Worm (Caenorhabditis elegans): ENCODE measurements around the gene bmy-1.

Gene bmy-1

ce11 chrII:5378239-5378521, 19.7 kb downstream of the bmy-1 start:
- TF ChIP-seq hmg-1.1 (GFP tag; IDR thresholded peaks at IDR 0.05): no peak
- TF ChIP-seq nhr-28 (tag; optimal IDR thresholded peaks at IDR 0.05): peak; percentile 44
- no peak for TF ChIP-seq ceh-62 (tag; optimal IDR thresholded peaks at IDR 0.05)
- no peak for TF ChIP-seq madf-9 (GFP tag; conservative IDR thresholded peaks at IDR 0.05)
- no peak for TF ChIP-seq dve-1 (tag; optimal IDR thresholded peaks at IDR 0.05; ENCODE audit: insufficient read depth)
- peak; percentile 50 for TF ChIP-seq hlh-30 (tag; optimal IDR thresholded peaks at IDR 0.05; ENCODE audit: insufficient read depth)
- peak in 1 of 2 experiments; percentile 11 for TF ChIP-seq lsy-2 (tag; optimal IDR thresholded peaks at IDR 0.05)
- TF ChIP-seq nhr-42 (GFP tag; IDR thresholded peaks at IDR 0.05): no peak
- peak; percentile 1 for TF ChIP-seq hlh-11 (tag; optimal IDR thresholded peaks at IDR 0.05)
- TF ChIP-seq unc-62 (GFP tag; optimal IDR thresholded peaks at IDR 0.05 in 1 of 2): peak in 1 of 2 experiments; percentile 49
- TF ChIP-seq unc-62 (tag; optimal IDR thresholded peaks at IDR 0.05): no peak
- no peak for TF ChIP-seq lin-13 (GFP tag; optimal IDR thresholded peaks at IDR 0.05)

DNA sequence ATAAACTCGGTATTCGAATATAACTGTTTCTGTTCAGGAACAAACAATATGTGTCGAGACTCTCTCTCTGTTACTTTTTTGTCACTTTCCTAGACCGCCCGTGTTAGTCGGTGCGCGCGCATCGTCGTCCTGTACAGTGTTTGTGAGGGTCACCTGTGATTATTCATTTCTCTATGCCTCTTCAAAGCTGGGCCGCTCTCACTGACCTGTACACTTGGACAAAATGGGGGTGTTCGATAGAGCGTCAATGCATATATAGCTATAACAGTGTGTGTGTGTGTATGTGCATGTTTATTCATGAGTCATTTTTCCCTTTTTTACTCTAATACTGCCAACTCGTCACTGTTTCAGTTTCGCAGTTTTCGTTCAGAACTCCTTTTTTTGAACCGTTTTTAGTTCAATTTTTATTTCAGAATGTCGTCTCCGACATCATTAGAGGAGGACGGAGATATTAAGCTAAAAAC, 21.2 kb downstream of the bmy-1 start, which contains the start of gene pkc-3:
Gene pkc-3 (plus strand): TSS at position 414 of the 464 bp plus-strand sequence.
- no peak for TF ChIP-seq lin-39 (tag; optimal IDR thresholded peaks at IDR 0.05)
- peak; percentile 77 for TF ChIP-seq gei-8 (GFP tag; optimal IDR thresholded peaks at IDR 0.05)
- TF ChIP-seq nhr-41 (GFP tag; IDR thresholded peaks at IDR 0.05): peak; percentile 87
- TF ChIP-seq Y48G9A.11 (GFP tag; IDR thresholded peaks at IDR 0.05): no peak
- TF ChIP-seq ceh-44 (GFP tag; IDR thresholded peaks at IDR 0.05): no peak
- TF ChIP-seq F44E2.7 (GFP tag; IDR thresholded peaks at IDR 0.05): no peak
- TF ChIP-seq hif-1 (tag; optimal IDR thresholded peaks at IDR 0.05): peak; percentile 22
- no peak for TF ChIP-seq ces-1 (GFP tag; optimal IDR thresholded peaks at IDR 0.05)
- TF ChIP-seq nhr-6 (tag; optimal IDR thresholded peaks at IDR 0.05): peak; percentile 93
- peak; percentile 83 for TF ChIP-seq hlh-30 (tag; optimal IDR thresholded peaks at IDR 0.05; ENCODE audit: insufficient read depth)
- TF ChIP-seq F49E8.2 (tag; optimal IDR thresholded peaks at IDR 0.05; ENCODE audit: borderline replicate concordance): no peak
- no peak for TF ChIP-seq cey-2 (tag; optimal IDR thresholded peaks at IDR 0.05; ENCODE audit: borderline replicate concordance, insufficient read depth)
- TF ChIP-seq mdt-29 (GFP tag; IDR thresholded peaks at IDR 0.05): 0 out of 2 replicates have a peak, but pooled peaks have one; percentile 20
- TF ChIP-seq lin-38 (GFP tag; IDR thresholded peaks at IDR 0.05): peak; percentile 79
- TF ChIP-seq vab-7 (GFP tag; IDR thresholded peaks at IDR 0.05): no peak
- TF ChIP-seq skn-1 (tag; optimal IDR thresholded peaks at IDR 0.05): no peak
- no peak for TF ChIP-seq ceh-20 (GFP tag; IDR thresholded peaks at IDR 0.05)
- TF ChIP-seq ztf-11 (tag; optimal IDR thresholded peaks at IDR 0.05): no peak
- no peak for TF ChIP-seq tag-97 (GFP tag; IDR thresholded peaks at IDR 0.05)
- TF ChIP-seq ceh-28 (tag; optimal IDR thresholded peaks at IDR 0.05): no peak
- no peak for TF ChIP-seq ZK337.2 (GFP tag; IDR thresholded peaks at IDR 0.05)
- no peak for TF ChIP-seq zfp-2 (tag; optimal IDR thresholded peaks at IDR 0.05)
- TF ChIP-seq tra-1 (GFP tag; IDR thresholded peaks at IDR 0.05): no peak
- TF ChIP-seq ceh-62 (tag; optimal IDR thresholded peaks at IDR 0.05): no peak
- peak; percentile 70 for TF ChIP-seq ama-1 (optimal IDR thresholded peaks at IDR 0.05)
- no peak for TF ChIP-seq egl-43 (GFP tag; IDR thresholded peaks at IDR 0.05)
- TF ChIP-seq R02D3.7 (tag; optimal IDR thresholded peaks at IDR 0.05): no peak
- TF ChIP-seq nhr-102 (tag; optimal IDR thresholded peaks at IDR 0.05): peak; percentile 59
- TF ChIP-seq dpl-1 (GFP tag; optimal IDR thresholded peaks at IDR 0.05): peak; percentile 38
- no peak for TF ChIP-seq D1046.2 (GFP tag; IDR thresholded peaks at IDR 0.05)
- peak; percentile 95 for TF ChIP-seq nhr-25 (tag; optimal IDR thresholded peaks at IDR 0.05; ENCODE audit: borderline replicate concordance, insufficient read depth)
- peak; percentile 99 for TF ChIP-seq aha-1 (tag)
- peak; percentile 15 for TF ChIP-seq unc-130 (GFP tag; optimal IDR thresholded peaks at IDR 0.05)
- 0 out of 2 replicates have a peak, but pooled peaks have one; percentile 53 for TF ChIP-seq lin-1 (GFP tag; IDR thresholded peaks at IDR 0.05)
- TF ChIP-seq zip-11 (GFP tag; IDR thresholded peaks at IDR 0.05): no peak
- TF ChIP-seq ctbp-1 (GFP tag; IDR thresholded peaks at IDR 0.05): no peak
- TF ChIP-seq hlh-11 (tag; optimal IDR thresholded peaks at IDR 0.05): peak; percentile 93
- peak; percentile 11 for TF ChIP-seq nhr-10 (tag; optimal IDR thresholded peaks at IDR 0.05)
- TF ChIP-seq mep-1 (tag; optimal IDR thresholded peaks at IDR 0.05): peak; percentile 86
- no peak for TF ChIP-seq aly-2 (tag; optimal IDR thresholded peaks at IDR 0.05)
- peak; percentile 52; the same call in 1 of the 2 replicates for TF ChIP-seq hmg-1.1 (GFP tag; IDR thresholded peaks at IDR 0.05)
- TF ChIP-seq daf-8 (GFP tag; IDR thresholded peaks at IDR 0.05): no peak

Measured in whole organism, L4 larva.